Worm (Caenorhabditis elegans) whole organism, early embryonic: ENCODE results near the gene M106.3.
A peak's percentile ranks its signal among the peaks of the same experiment; 100 is the strongest.

Experiments used
- B0310.2 ChIP-seq: sonication (generic microtip); optimal IDR thresholded peaks from 2 replicates; lab custom pipeline; 2016; ENCODE audit warnings: mild to moderate bottlenecking, missing genetic modification characterization, missing compliant biosample characterization
- aly-1 ChIP-seq: sonication (generic microtip); optimal IDR thresholded peaks from 2 replicates; lab custom pipeline; 2016; ENCODE audit warnings: missing genetic modification characterization, missing compliant biosample characterization
- ama-1 ChIP-seq: fragments of 150-350 bp; optimal IDR thresholded peaks from 2 replicates; lab custom pipeline; 2014
- ceh-13 ChIP-seq: fragments of 200-800 bp; sonication (Bioruptor generic); optimal IDR thresholded peaks from 2 replicates; lab custom pipeline; 2018; ENCODE audit warnings: mild to moderate bottlenecking, missing genetic modification characterization, missing compliant biosample characterization
- flt-1 ChIP-seq: fragments of 200-800 bp; sonication (Bioruptor generic); IDR thresholded peaks from 2 replicates; pipeline ENCODE4 v1.3.6; 2022; ENCODE audit warnings: missing genetic modification characterization, missing compliant biosample characterization
- hmbx-1 ChIP-seq: sonication (generic microtip); optimal IDR thresholded peaks from 2 replicates; lab custom pipeline; 2016; ENCODE audit warnings: mild to moderate bottlenecking, missing genetic modification characterization, missing compliant biosample characterization
- pes-1 ChIP-seq: fragments of 200-800 bp; sonication (Bioruptor generic); IDR thresholded peaks from 2 replicates; pipeline ENCODE4 v1.3.6; 2022; ENCODE audit warnings: missing genetic modification reagents, missing genetic modification characterization, missing compliant biosample characterization
- scrt-1 ChIP-seq: fragments of 200-800 bp; sonication (Bioruptor generic); IDR thresholded peaks from 2 replicates; pipeline ENCODE4 v1.3.6; 2022; ENCODE audit warnings: missing genetic modification characterization, missing compliant biosample characterization
- tbx-11 ChIP-seq: fragments of 200-800 bp; sonication (Bioruptor generic); IDR thresholded peaks from 2 replicates; pipeline ENCODE4 v1.3.6; 2022; ENCODE audit warnings: missing genetic modification characterization, missing compliant biosample characterization
- tbx-37 ChIP-seq: fragments of 200-800 bp; sonication (Bioruptor generic); conservative IDR thresholded peaks from 2 replicates; pipeline ENCODE4 v1.3.6; 2022; ENCODE audit warnings: missing genetic modification reagents, missing genetic modification characterization, missing compliant biosample characterization
- tra-4 ChIP-seq: sonication (generic microtip); optimal IDR thresholded peaks from 2 replicates; lab custom pipeline; 2017; ENCODE audit warnings: missing genetic modification characterization, missing compliant biosample characterization

ce11 chrII:10824046-10824445, 36.7 kb downstream of the M106.3 start, which contains the start of the genes R06F6.12 and mix-1:
- TF ChIP-seq aly-1 (tag; lab: Kevin White, UChicago) = no peak
- peak; percentile 62; the same call in 1 of the 2 replicates for TF ChIP-seq pes-1 (GFP tag; lab: Robert Waterston, UW)
- no peak for TF ChIP-seq B0310.2 (tag; lab: Kevin White, UChicago)
- no peak for TF ChIP-seq flt-1 (GFP tag; lab: Robert Waterston, UW)
- no peak for TF ChIP-seq hmbx-1 (tag; lab: Kevin White, UChicago)
- no peak for TF ChIP-seq tbx-37 (GFP tag; lab: Robert Waterston, UW)
- TF ChIP-seq ama-1 (lab: Kevin White, UChicago) = no peak
- no peak for TF ChIP-seq scrt-1 (GFP tag; lab: Robert Waterston, UW)
- no peak for TF ChIP-seq tbx-11
- TF ChIP-seq tra-4 = no peak
- TF ChIP-seq ceh-13 (GFP tag; lab: Kevin White, UChicago) = no peak
